Worm (Caenorhabditis elegans) whole organism, mixed stage, embryonic: Measurements from ENCODE around the gene srx-34.

ENCODE experiments used
- blmp-1 ChIP-seq: fragments of 150-350 bp; optimal IDR thresholded peaks from 2 replicates; lab custom pipeline; 2014; ENCODE audit warnings: missing biosample characterization, missing genetic modification characterization
- ham-2 ChIP-seq: fragments of 200-800 bp; sonication (Bioruptor generic); optimal IDR thresholded peaks from 2 replicates; lab custom pipeline; 2018; ENCODE audit warnings: mild to moderate bottlenecking, missing genetic modification characterization, missing compliant biosample characterization
- lsy-2 ChIP-seq: fragments of 150-350 bp; optimal IDR thresholded peaks from 2 replicates; lab custom pipeline; 2014; ENCODE audit warnings: missing biosample characterization, missing genetic modification characterization
- nhr-12 ChIP-seq: fragments of 150-350 bp; optimal IDR thresholded peaks from 2 replicates; lab custom pipeline; 2014; ENCODE audit warnings: missing biosample characterization, missing genetic modification characterization
- nhr-237 ChIP-seq: fragments of 150-350 bp; optimal IDR thresholded peaks from 2 replicates; lab custom pipeline; 2014; ENCODE audit warnings: missing biosample characterization, missing genetic modification characterization
- sem-2 ChIP-seq: fragments of 200-800 bp; sonication (Bioruptor generic); optimal IDR thresholded peaks from 2 replicates; lab custom pipeline; 2018; ENCODE audit warnings: mild to moderate bottlenecking, missing genetic modification characterization, missing compliant biosample characterization
- unc-39 ChIP-seq: fragments of 150-350 bp; optimal IDR thresholded peaks from 2 replicates; lab custom pipeline; 2014; ENCODE audit warnings: missing biosample characterization, missing genetic modification characterization
- unc-62 ChIP-seq: fragments of 150-350 bp; optimal IDR thresholded peaks from 2 replicates; lab custom pipeline; 2014; ENCODE audit warnings: missing biosample characterization, missing genetic modification reagents, missing genetic modification characterization
- ztf-11 ChIP-seq: fragments of 150-350 bp; optimal IDR thresholded peaks from 2 replicates; lab custom pipeline; 2014; ENCODE audit warnings: missing biosample characterization, missing genetic modification characterization

- TF ChIP-seq blmp-1 (tag; lab: Kevin White, UChicago) (no peak), nhr-12 (no peak), lsy-2 (tag; lab: Kevin White, UChicago) (no peak), sem-2 (GFP tag; lab: Kevin White, UChicago) (no peak), nhr-237 (tag; lab: Kevin White, UChicago) (no peak), ztf-11 (tag; lab: Kevin White, UChicago) (no peak), ham-2 (GFP tag; lab: Kevin White, UChicago) (no peak), unc-39 (no peak), unc-62 (GFP tag; lab: Kevin White, UChicago) (no peak)
Measured at ce11 chrV:7164210-7164609, 44.1 kb upstream of the srx-34 start, which contains the start of gene srh-83.
